Fruit fly (Drosophila melanogaster) S2 (cell line): Measurements from ENCODE around the gene Cyp4d20.

Experiments
- CG8478 ChIP-seq: fragments of >200 bp; optimal IDR thresholded peaks from 2 replicates; lab custom pipeline; 2018
- CTCF ChIP-seq, 2 experiments: fragments of >200 bp; optimal IDR thresholded peaks; 2 replicates each; lab custom pipeline; 2018

dm6 chr3L:2493517-2494182, 15.4 kb upstream of the Cyp4d20 start:
- TF ChIP-seq CG8478 (lab: Kevin White, UChicago), result no peak
- TF ChIP-seq CTCF (optimal IDR thresholded peaks at IDR 0.05; lab: Kevin White, UChicago), result no peak
